Fruit fly (Drosophila melanogaster): ENCODE measurements around the gene RpS3A.
A peak's percentile ranks its signal among the peaks of the same experiment; 100 is the strongest.

The RpS3A gene

DNA sequence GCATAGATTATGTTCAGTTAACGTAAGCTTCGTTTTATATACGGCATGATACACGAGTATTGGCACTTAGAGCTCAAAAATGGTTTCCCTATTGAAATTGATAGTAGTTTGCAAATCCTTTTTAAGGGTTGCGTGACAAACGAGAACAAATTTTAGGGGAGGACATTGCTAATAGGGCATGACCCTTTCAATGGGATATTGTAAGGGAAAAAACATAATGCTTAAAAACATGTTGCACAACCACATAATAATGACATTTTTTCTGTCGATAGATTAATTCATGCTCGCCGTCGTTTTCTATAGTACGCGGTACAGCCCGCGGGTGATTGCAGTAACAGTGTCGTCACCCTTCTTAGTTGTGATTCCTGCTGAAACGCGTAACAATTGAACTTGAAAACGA is 17.9 kb upstream of the RpS3A start (continued):
- TF ChIP-seq prd (optimal IDR thresholded peaks at IDR 0.05) (no peak), prd (GFP tag; IDR thresholded peaks at IDR 0.05) (no peak), Dref (GFP tag; IDR thresholded peaks at IDR 0.05) (no peak), CG12942 (GFP tag; optimal IDR thresholded peaks at IDR 0.05) (no peak), ato (GFP tag; IDR thresholded peaks at IDR 0.05; ENCODE audit: partially characterized antibody) (no peak), sqz (GFP tag; optimal IDR thresholded peaks at IDR 0.05) (peak; percentile 30), NFAT (GFP tag; IDR thresholded peaks at IDR 0.05) (no peak), lov (optimal IDR thresholded peaks at IDR 0.05) (no peak), lov (GFP tag; IDR thresholded peaks at IDR 0.05) (no peak), bab2 (GFP tag; optimal IDR thresholded peaks at IDR 0.05) (no peak), Ssrp (tag; optimal IDR thresholded peaks at IDR 0.05) (no peak), CG3065 (GFP tag; optimal IDR thresholded peaks at IDR 0.05) (no peak), CG10979 (tag; optimal IDR thresholded peaks at IDR 0.05) (no peak), CG11723 (GFP tag; optimal IDR thresholded peaks at IDR 0.05) (no peak), CG9797 (GFP tag; optimal IDR thresholded peaks at IDR 0.05) (no peak), abd-A (tag; optimal IDR thresholded peaks at IDR 0.05) (no peak), gsb-n (tag; optimal IDR thresholded peaks at IDR 0.05) (peak; percentile 81)

DNA sequence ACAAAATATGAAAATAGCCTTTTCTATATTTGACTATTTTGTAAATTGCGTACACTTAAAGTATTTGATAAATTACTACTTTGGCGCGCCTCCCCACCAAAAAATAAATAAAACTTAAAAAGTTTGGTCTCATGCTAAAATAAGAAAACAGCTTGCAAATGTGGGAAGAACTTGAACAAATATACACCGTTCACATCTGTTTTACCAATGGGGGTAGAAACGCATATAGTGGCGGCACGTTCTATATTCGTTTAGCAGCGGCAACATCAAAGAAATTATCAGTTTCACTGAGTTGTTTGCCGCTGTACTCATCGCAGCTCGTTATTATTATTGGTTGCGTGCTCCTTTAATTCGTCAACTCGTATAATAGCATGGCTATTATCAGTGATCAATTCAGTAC is 9.2 kb upstream of the RpS3A start:
- TF ChIP-seq CG9817 (tag; optimal IDR thresholded peaks at IDR 0.05) (no peak), CG2199 (GFP tag; IDR thresholded peaks at IDR 0.05) (peak; percentile 91)

DNA sequence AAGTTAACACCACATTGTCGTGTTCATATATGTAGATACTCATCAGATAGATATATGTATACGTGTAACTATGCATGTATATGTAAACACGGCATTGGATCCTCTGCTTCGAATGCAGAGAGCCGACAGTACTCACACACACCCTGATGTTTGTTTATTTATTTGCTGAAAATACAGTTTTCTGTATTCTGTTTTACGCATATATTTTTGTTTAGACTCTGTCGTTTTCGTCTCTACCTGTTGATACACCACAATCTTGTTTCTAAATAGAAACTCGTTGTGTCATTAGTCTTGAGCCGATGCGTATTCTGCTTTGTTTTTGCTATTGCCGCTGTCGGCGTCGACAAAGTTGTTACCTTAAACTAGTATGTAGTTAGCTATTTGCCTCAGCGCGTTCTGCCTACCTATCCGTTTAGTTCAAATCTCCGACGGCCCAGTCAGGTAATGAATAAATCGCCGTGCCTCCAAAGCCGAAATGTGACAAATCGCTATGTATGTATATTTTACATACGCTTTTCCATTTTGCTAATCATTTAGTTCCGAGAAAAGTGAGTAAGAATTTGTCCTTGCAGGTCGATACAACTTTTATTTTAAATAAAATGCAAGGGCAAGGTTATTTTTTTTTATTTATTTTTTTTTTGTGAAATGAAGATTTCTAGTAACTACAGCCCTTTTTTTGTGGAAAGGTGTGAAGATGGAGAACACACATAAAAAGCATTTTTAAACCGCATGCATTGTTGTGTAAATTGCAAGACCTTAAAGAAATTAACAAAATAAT is 3.3 kb upstream of the RpS3A start:
- TF ChIP-seq insv (GFP tag; optimal IDR thresholded peaks at IDR 0.05), result peak in 1 of 2 experiments; percentile 2
- no peak for TF ChIP-seq CG13775 (GFP tag; optimal IDR thresholded peaks at IDR 0.05)
- TF ChIP-seq sens (GFP tag), result peak; percentile 80
- TF ChIP-seq kah (GFP tag; optimal IDR thresholded peaks at IDR 0.05), result peak; percentile 92
- TF ChIP-seq Pdp1 (GFP tag; optimal IDR thresholded peaks at IDR 0.05), result peak in 1 of 2 experiments; percentile 24
- TF ChIP-seq CG2202 (tag; optimal IDR thresholded peaks at IDR 0.05), result peak; percentile 3
- peak; percentile 27 for TF ChIP-seq scrt (GFP tag; optimal IDR thresholded peaks at IDR 0.05)
- peak; percentile 8 for TF ChIP-seq CG10209 (GFP tag; optimal IDR thresholded peaks at IDR 0.05)
- peak; percentile 32 for TF ChIP-seq CG15696 (tag; optimal IDR thresholded peaks at IDR 0.05)
- TF ChIP-seq CG12155 (GFP tag; optimal IDR thresholded peaks at IDR 0.05), result no peak
- peak; percentile 19 for TF ChIP-seq CG8089 (GFP tag; optimal IDR thresholded peaks at IDR 0.05)
- TF ChIP-seq chinmo (GFP tag; IDR thresholded peaks at IDR 0.05; ENCODE audit: partially characterized antibody), result peak; percentile 93
- TF ChIP-seq CG8924 (tag; optimal IDR thresholded peaks at IDR 0.05), result peak; percentile 76
- TF ChIP-seq CG15479 (GFP tag; optimal IDR thresholded peaks at IDR 0.05), result peak; percentile 34
- peak; percentile 78; the same call in 1 of the 2 replicates for TF ChIP-seq CG32767 (GFP tag; IDR thresholded peaks at IDR 0.05)
- TF ChIP-seq Fer1 (GFP tag; optimal IDR thresholded peaks at IDR 0.05), result peak; percentile 34
- peak; percentile 45 for TF ChIP-seq B-H2 (GFP tag; optimal IDR thresholded peaks at IDR 0.05)
- TF ChIP-seq ems (GFP tag; optimal IDR thresholded peaks at IDR 0.05), result no peak
- no peak for TF ChIP-seq CG4328 (GFP tag; optimal IDR thresholded peaks at IDR 0.05)
- TF ChIP-seq Atf3 (GFP tag; optimal IDR thresholded peaks at IDR 0.05), result no peak
- TF ChIP-seq gem (tag; optimal IDR thresholded peaks at IDR 0.05), result peak; percentile 1
- TF ChIP-seq en (GFP tag; optimal IDR thresholded peaks at IDR 0.05), result no peak
- peak; percentile 66 for TF ChIP-seq CG10543 (GFP tag; optimal IDR thresholded peaks at IDR 0.05)
- TF ChIP-seq hkb (optimal IDR thresholded peaks at IDR 0.05), result no peak
- 0 out of 2 replicates have a peak, but pooled peaks have one; percentile 8 for TF ChIP-seq hkb (GFP tag; IDR thresholded peaks at IDR 0.05)
- TF ChIP-seq CG14014 (GFP tag; IDR thresholded peaks at IDR 0.05), result peak; percentile 50; the same call in 1 of the 2 replicates
- TF ChIP-seq cg (GFP tag; optimal IDR thresholded peaks at IDR 0.05), result peak; percentile 76
- TF ChIP-seq CG2199 (GFP tag; IDR thresholded peaks at IDR 0.05), result peak; percentile 95
- TF ChIP-seq Max (GFP tag; optimal IDR thresholded peaks at IDR 0.05), result no peak

Data from whole organism, embryonic.